Worm (Caenorhabditis elegans): ENCODE results near the gene C36B7.2.

Gene C36B7.2

ce11 chrX:7068400-7068799 is 37.8 kb upstream of the C36B7.2 start, which contains the start of gene pdi-6:
TSS of gene pdi-6 (minus strand) at chrX:7068563.
- peak; percentile 85 for TF ChIP-seq madf-9 (GFP tag; conservative IDR thresholded peaks at IDR 0.05)
- TF ChIP-seq lin-1 (GFP tag; IDR thresholded peaks at IDR 0.05): peak; percentile 46; the same call in 1 of the 2 replicates
- peak; percentile 85 for TF ChIP-seq nhr-11 (tag; optimal IDR thresholded peaks at IDR 0.05)
- TF ChIP-seq mxl-3 (GFP tag; optimal IDR thresholded peaks at IDR 0.05): peak; percentile 97
- TF ChIP-seq ceh-82 (tag; optimal IDR thresholded peaks at IDR 0.05): no peak
- TF ChIP-seq F37D6.2 (tag; optimal IDR thresholded peaks at IDR 0.05): peak; percentile 66
- TF ChIP-seq mxl-2 (GFP tag; conservative IDR thresholded peaks at IDR 0.05): 0 out of 2 replicates have a peak, but pooled peaks have one; percentile 39
- peak; percentile 81 for TF ChIP-seq tra-1 (GFP tag; IDR thresholded peaks at IDR 0.05)
- no peak for TF ChIP-seq lir-3 (tag; optimal IDR thresholded peaks at IDR 0.05)
- TF ChIP-seq ZK546.5 (tag; optimal IDR thresholded peaks at IDR 0.05): no peak
- peak; percentile 82 for TF ChIP-seq dpl-1 (GFP tag; optimal IDR thresholded peaks at IDR 0.05)
- TF ChIP-seq jun-1 (tag; optimal IDR thresholded peaks at IDR 0.05): peak; percentile 58
- no peak for TF ChIP-seq F26F4.8 (GFP tag; conservative IDR thresholded peaks at IDR 0.05)
- TF ChIP-seq aha-1 (tag): peak; percentile 99
- no peak for TF ChIP-seq nhr-76 (tag; optimal IDR thresholded peaks at IDR 0.05)
- TF ChIP-seq nhr-111 (GFP tag; optimal IDR thresholded peaks at IDR 0.05): no peak
- TF ChIP-seq lim-7 (GFP tag; IDR thresholded peaks at IDR 0.05): no peak
- TF ChIP-seq egl-43 (GFP tag; IDR thresholded peaks at IDR 0.05): no peak
- TF ChIP-seq lin-29 (GFP tag; IDR thresholded peaks at IDR 0.05): peak; percentile 67; the same call in 1 of the 2 replicates
- TF ChIP-seq nhr-41 (GFP tag; IDR thresholded peaks at IDR 0.05): peak; percentile 36; the same call in 1 of the 2 replicates
- TF ChIP-seq ZK337.2 (GFP tag; IDR thresholded peaks at IDR 0.05): 0 out of 2 replicates have a peak, but pooled peaks have one; percentile 59
- TF ChIP-seq Y5F2A.4 (GFP tag; optimal IDR thresholded peaks at IDR 0.05): no peak
- TF ChIP-seq ceh-44 (GFP tag; IDR thresholded peaks at IDR 0.05): peak; percentile 83
- TF ChIP-seq mdl-1 (tag; optimal IDR thresholded peaks at IDR 0.05): peak; percentile 51 to 82
- TF ChIP-seq hmg-1.1 (GFP tag; IDR thresholded peaks at IDR 0.05): peak; percentile 87
- peak; percentile 13 for TF ChIP-seq ztf-7 (tag; optimal IDR thresholded peaks at IDR 0.05)
- TF ChIP-seq zfp-2 (tag; optimal IDR thresholded peaks at IDR 0.05): peak; percentile 27
- TF ChIP-seq dmd-6 (GFP tag; IDR thresholded peaks at IDR 0.05): peak; percentile 92
- TF ChIP-seq nhr-237 (tag; optimal IDR thresholded peaks at IDR 0.05): no peak
- 0 out of 2 replicates have a peak, but pooled peaks have one; percentile 70 for TF ChIP-seq D1046.2 (GFP tag; IDR thresholded peaks at IDR 0.05)
- TF ChIP-seq dve-1 (tag; optimal IDR thresholded peaks at IDR 0.05; ENCODE audit: insufficient read depth): peak; percentile 90
- peak; percentile 95 for TF ChIP-seq mep-1 (tag; optimal IDR thresholded peaks at IDR 0.05)
- peak; percentile 49 for TF ChIP-seq duxl-1 (tag; optimal IDR thresholded peaks at IDR 0.05; ENCODE audit: poor library complexity)
- no peak for TF ChIP-seq Y105C5A.15 (GFP tag; IDR thresholded peaks at IDR 0.05)
- TF ChIP-seq R02D3.7 (tag; optimal IDR thresholded peaks at IDR 0.05): no peak
- TF ChIP-seq ceh-62 (tag; optimal IDR thresholded peaks at IDR 0.05): no peak
- peak; percentile 73 for TF ChIP-seq nhr-25 (tag; optimal IDR thresholded peaks at IDR 0.05; ENCODE audit: borderline replicate concordance, insufficient read depth)
- peak; percentile 89 for TF ChIP-seq rbr-2 (tag; optimal IDR thresholded peaks at IDR 0.05)
- peak; percentile 18 for TF ChIP-seq unc-130 (GFP tag; optimal IDR thresholded peaks at IDR 0.05)
- no peak for TF ChIP-seq zag-1 (tag; optimal IDR thresholded peaks at IDR 0.05)
- no peak for TF ChIP-seq T26A8.4 (GFP tag; IDR thresholded peaks at IDR 0.05)
- TF ChIP-seq fos-1 (tag; optimal IDR thresholded peaks at IDR 0.05): no peak
- TF ChIP-seq set-16 (GFP tag; IDR thresholded peaks at IDR 0.05): no peak
- peak; percentile 84 for TF ChIP-seq T20F7.1 (GFP tag; optimal IDR thresholded peaks at IDR 0.05)
- TF ChIP-seq vab-7 (GFP tag; IDR thresholded peaks at IDR 0.05): peak; percentile 63
- peak; percentile 75 for TF ChIP-seq nhr-77 (tag; optimal IDR thresholded peaks at IDR 0.05)
- no peak for TF ChIP-seq skn-1 (tag; optimal IDR thresholded peaks at IDR 0.05)
- no peak for TF ChIP-seq attf-4 (tag; optimal IDR thresholded peaks at IDR 0.05)
- TF ChIP-seq unc-62 (GFP tag; optimal IDR thresholded peaks at IDR 0.05 in 1 of 2): no peak
- no peak for TF ChIP-seq unc-62 (tag; optimal IDR thresholded peaks at IDR 0.05)
- no peak for TF ChIP-seq cey-2 (tag; optimal IDR thresholded peaks at IDR 0.05; ENCODE audit: borderline replicate concordance, insufficient read depth)
- TF ChIP-seq php-3 (GFP tag; IDR thresholded peaks at IDR 0.05): peak; percentile 80

Data from whole organism, L4 larva.